Worm (Caenorhabditis elegans) whole organism, L2 larva: ENCODE measurements around the gene C33C12.12.

Experiments used
- C34F6.9 ChIP-seq: fragments of 150-350 bp; optimal IDR thresholded peaks from 2 replicates; lab custom pipeline; 2014; ENCODE audit warnings: missing biosample characterization, missing genetic modification characterization
- F13H6.1 ChIP-seq: sonication (generic microtip); optimal IDR thresholded peaks from 2 replicates; lab custom pipeline; 2016; ENCODE audit warnings: missing genetic modification characterization, missing compliant biosample characterization
- Y55F3AM.14 ChIP-seq: fragments of 200-800 bp; sonication (Bioruptor generic); optimal IDR thresholded peaks from 2 replicates; lab custom pipeline; 2018; ENCODE audit warnings: mild to moderate bottlenecking, missing genetic modification characterization, missing compliant biosample characterization
- ZK546.5 ChIP-seq: sonication (generic microtip); optimal IDR thresholded peaks from 2 replicates; lab custom pipeline; 2017; ENCODE audit warnings: missing biosample characterization, missing genetic modification characterization
- aly-2 ChIP-seq: fragments of 150-350 bp; optimal IDR thresholded peaks from 2 replicates; lab custom pipeline; 2014; ENCODE audit warnings: missing biosample characterization, missing genetic modification characterization
- ama-1 ChIP-seq: fragments of 150-350 bp; optimal IDR thresholded peaks from 2 replicates; lab custom pipeline; 2018; ENCODE audit warnings: inconsistent platforms
- blmp-1 ChIP-seq: sonication (generic microtip); optimal IDR thresholded peaks from 2 replicates; lab custom pipeline; 2017; ENCODE audit warnings: missing genetic modification characterization, mild to moderate bottlenecking, missing compliant biosample characterization, antibody characterized with exemption, moderate library complexity; ENCODE audit not compliant: insufficient read depth
- ceh-16 ChIP-seq: fragments of 150-350 bp; optimal IDR thresholded peaks from 2 replicates; lab custom pipeline; 2014; ENCODE audit warnings: missing biosample characterization, missing genetic modification characterization
- ceh-82 ChIP-seq: fragments of 150-350 bp; optimal IDR thresholded peaks from 2 replicates; lab custom pipeline; 2014; ENCODE audit warnings: missing biosample characterization, missing genetic modification characterization
- crh-2 ChIP-seq: sonication (generic microtip); optimal IDR thresholded peaks from 2 replicates; lab custom pipeline; 2017; ENCODE audit warnings: missing biosample characterization, missing genetic modification characterization
- dmd-4 ChIP-seq: sonication (generic microtip); optimal IDR thresholded peaks from 2 replicates; lab custom pipeline; 2017; ENCODE audit warnings: missing biosample characterization, missing genetic modification characterization
- egl-27 ChIP-seq: sonication (generic microtip); optimal IDR thresholded peaks from 3 replicates; lab custom pipeline; 2017; ENCODE audit warnings: missing biosample characterization, missing genetic modification reagents, missing genetic modification characterization
- elt-1 ChIP-seq: fragments of 150-350 bp; optimal IDR thresholded peaks from 2 replicates; lab custom pipeline; 2014; ENCODE audit warnings: missing biosample characterization, missing genetic modification characterization
- fos-1 ChIP-seq: fragments of 150-350 bp; optimal IDR thresholded peaks from 2 replicates; lab custom pipeline; 2014; ENCODE audit warnings: missing biosample characterization, missing genetic modification characterization
- gmeb-1 ChIP-seq: fragments of 150-350 bp; optimal IDR thresholded peaks from 2 replicates; lab custom pipeline; 2014; ENCODE audit warnings: missing biosample characterization, missing genetic modification characterization
- lin-11 ChIP-seq: fragments of 150-350 bp; sonication (generic microtip); optimal IDR thresholded peaks from 2 replicates; lab custom pipeline; 2014; ENCODE audit warnings: missing biosample characterization, missing genetic modification characterization, inconsistent platforms, mixed read lengths
- lin-13 ChIP-seq: fragments of 150-350 bp; optimal IDR thresholded peaks from 2 replicates; lab custom pipeline; 2014; ENCODE audit warnings: missing biosample characterization, missing genetic modification reagents, missing genetic modification characterization
- lin-39 ChIP-seq: fragments of 150-350 bp; optimal IDR thresholded peaks from 2 replicates; lab custom pipeline; 2014; ENCODE audit warnings: missing biosample characterization, missing genetic modification reagents, missing genetic modification characterization
- lsy-2 ChIP-seq, 2 experiments: fragments of 150-350 bp in 1 of 2; sonication (generic microtip) in 1 of 2; optimal IDR thresholded peaks; 2 replicates each; lab custom pipeline; 2014 to 2017; ENCODE audit warnings: missing biosample characterization in 2 of 2, missing genetic modification characterization in 2 of 2
- mab-5 ChIP-seq: fragments of 150-350 bp; optimal IDR thresholded peaks from 2 replicates; lab custom pipeline; 2014; ENCODE audit warnings: missing biosample characterization, missing genetic modification characterization
- mdl-1 ChIP-seq, 2 experiments: fragments of 150-350 bp in 1 of 2; sonication (generic microtip) in 1 of 2; optimal IDR thresholded peaks; 2 replicates each; lab custom pipeline; 2017; ENCODE audit warnings: missing biosample characterization in 2 of 2, missing genetic modification characterization in 2 of 2
- nhr-10 ChIP-seq: sonication (generic microtip); optimal IDR thresholded peaks from 2 replicates; lab custom pipeline; 2017; ENCODE audit warnings: missing biosample characterization, missing genetic modification characterization
- nhr-11 ChIP-seq: fragments of 150-350 bp; optimal IDR thresholded peaks from 2 replicates; lab custom pipeline; 2014; ENCODE audit warnings: missing biosample characterization, missing genetic modification characterization
- nhr-12 ChIP-seq: fragments of 150-350 bp; optimal IDR thresholded peaks from 2 replicates; lab custom pipeline; 2014; ENCODE audit warnings: missing biosample characterization, missing genetic modification characterization
- nhr-129 ChIP-seq: fragments of 150-350 bp; optimal IDR thresholded peaks from 2 replicates; lab custom pipeline; 2014; ENCODE audit warnings: missing biosample characterization, missing genetic modification characterization
- nhr-21 ChIP-seq: fragments of 150-350 bp; optimal IDR thresholded peaks from 2 replicates; lab custom pipeline; 2014; ENCODE audit warnings: missing biosample characterization, missing genetic modification characterization
- nhr-23 ChIP-seq: fragments of 150-350 bp; optimal IDR thresholded peaks from 2 replicates; lab custom pipeline; 2014; ENCODE audit warnings: missing biosample characterization, missing genetic modification reagents, missing genetic modification characterization
- nhr-237 ChIP-seq: fragments of 150-350 bp; optimal IDR thresholded peaks from 2 replicates; lab custom pipeline; 2014; ENCODE audit warnings: missing biosample characterization, missing genetic modification characterization
- nhr-25 ChIP-seq: fragments of 150-350 bp; sonication (generic microtip); optimal IDR thresholded peaks from 3 replicates; lab custom pipeline; 2014; ENCODE audit warnings: missing biosample characterization, missing genetic modification characterization
- nhr-6 ChIP-seq: fragments of 150-350 bp; optimal IDR thresholded peaks from 2 replicates; lab custom pipeline; 2014; ENCODE audit warnings: missing biosample characterization, missing genetic modification characterization
- peb-1 ChIP-seq: fragments of 150-350 bp; optimal IDR thresholded peaks from 2 replicates; lab custom pipeline; 2014; ENCODE audit warnings: missing biosample characterization, missing genetic modification characterization
- sem-4 ChIP-seq: fragments of 150-350 bp; optimal IDR thresholded peaks from 2 replicates; lab custom pipeline; 2014; ENCODE audit warnings: missing biosample characterization, missing genetic modification reagents, missing genetic modification characterization
- sma-3 ChIP-seq: sonication (generic microtip); optimal IDR thresholded peaks from 2 replicates; lab custom pipeline; 2016; ENCODE audit warnings: missing genetic modification reagents, missing genetic modification characterization, missing compliant biosample characterization
- sma-9 ChIP-seq, 2 experiments: fragments of 150-350 bp in 1 of 2; sonication (generic microtip) in 1 of 2; optimal IDR thresholded peaks; 2 replicates each; lab custom pipeline; 2014 to 2016; ENCODE audit warnings: missing genetic modification characterization in 2 of 2, mild to moderate bottlenecking in 1 of 2, missing biosample characterization in 1 of 2, missing compliant biosample characterization in 1 of 2, missing genetic modification reagents in 1 of 2, moderate library complexity in 1 of 2
- snpc-4 ChIP-seq: fragments of 150-350 bp; optimal IDR thresholded peaks from 2 replicates; lab custom pipeline; 2014; ENCODE audit warnings: missing biosample characterization, missing genetic modification characterization
- unc-39 ChIP-seq: fragments of 150-350 bp; optimal IDR thresholded peaks from 2 replicates; lab custom pipeline; 2014; ENCODE audit warnings: missing biosample characterization, missing genetic modification characterization
- unc-62 ChIP-seq: fragments of 150-350 bp; optimal IDR thresholded peaks from 2 replicates; lab custom pipeline; 2014; ENCODE audit warnings: missing biosample characterization, missing genetic modification reagents, missing genetic modification characterization
- zag-1 ChIP-seq: fragments of 150-350 bp; optimal IDR thresholded peaks from 2 replicates; lab custom pipeline; 2014; ENCODE audit warnings: missing biosample characterization, missing genetic modification characterization
- ztf-11 ChIP-seq: sonication (generic microtip); optimal IDR thresholded peaks from 2 replicates; lab custom pipeline; 2017; ENCODE audit warnings: missing biosample characterization, missing genetic modification characterization
- ztf-4 ChIP-seq: fragments of 150-350 bp; optimal IDR thresholded peaks from 2 replicates; lab custom pipeline; 2014; ENCODE audit warnings: missing biosample characterization, missing genetic modification characterization

The C33C12.12 gene

DNA sequence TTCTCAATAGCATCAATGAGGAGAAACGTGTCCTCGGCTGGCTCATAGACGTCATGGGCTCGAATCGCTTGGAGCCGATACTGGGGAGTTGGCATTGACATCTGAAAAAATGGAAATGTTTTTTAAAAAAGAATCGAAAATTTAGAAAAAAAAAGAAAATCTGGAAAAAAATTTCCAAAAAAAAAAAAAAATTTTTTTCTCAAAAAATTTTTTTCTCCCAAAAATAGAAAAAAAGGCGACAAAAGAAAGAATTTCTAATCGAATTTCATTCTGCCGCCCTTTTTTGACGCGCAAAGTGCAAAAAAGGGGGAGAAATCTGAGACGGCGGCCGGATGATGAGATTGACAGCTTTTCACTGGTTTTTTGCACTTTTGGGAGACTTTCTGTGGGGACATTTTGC is 19.4 kb upstream of the C33C12.12 start, which contains the start of gene mtq-2:
mtq-2 (minus strand) TSS at position 101 of the 400 bp plus-strand sequence.
- TF ChIP-seq dmd-4 (tag; lab: Kevin White, UChicago) (no peak), egl-27 (tag; lab: Kevin White, UChicago) (no peak), snpc-4 (no peak), nhr-10 (tag; lab: Kevin White, UChicago) (no peak), nhr-25 (no peak), lin-39 (tag; lab: Kevin White, UChicago) (no peak), unc-62 (no peak), nhr-237 (tag; lab: Kevin White, UChicago) (no peak)
- TF ChIP-seq, all 48 proteins: peak for 0

DNA sequence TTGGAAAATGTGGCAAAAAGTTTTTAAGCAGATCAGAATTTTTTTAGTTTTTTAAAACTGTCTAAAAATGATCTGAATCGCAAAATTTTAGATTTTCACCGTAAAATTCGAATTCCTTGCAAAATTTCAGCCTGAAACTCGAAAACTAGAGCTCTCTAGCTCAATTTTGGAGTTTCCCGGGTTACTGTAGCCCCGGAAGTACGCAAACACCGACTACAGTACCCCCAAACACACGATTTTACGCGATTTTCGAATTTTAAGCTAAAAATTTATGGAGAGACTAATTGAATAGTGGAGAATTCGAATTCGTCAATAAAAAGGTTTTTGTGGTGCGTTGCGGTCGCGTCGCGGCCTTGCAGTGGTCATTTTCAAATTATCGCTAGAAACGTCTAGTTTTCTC is 16.7 kb upstream of the C33C12.12 start:
- TF ChIP-seq lsy-2 (tag; optimal IDR thresholded peaks at IDR 0.05; lab: Kevin White, UChicago) (peak in 1 of 2 experiments; percentile 31), ztf-4 (tag; lab: Kevin White, UChicago) (no peak)

ce11 chrII:2186329-2186728 is 16.3 kb upstream of the C33C12.12 start, which contains the start of gene gba-2:
Gene gba-2, minus strand, starts transcription at chrII:2186434.
- TF ChIP-seq fos-1 (tag; lab: Kevin White, UChicago) (peak; percentile 66), lsy-2 (tag; optimal IDR thresholded peaks at IDR 0.05; lab: Kevin White, UChicago) (no peak), unc-62 (no peak), zag-1 (tag; lab: Kevin White, UChicago) (no peak), sma-9 (GFP tag; optimal IDR thresholded peaks at IDR 0.05; lab: Kevin White, UChicago) (peak; percentile 31), sma-9 (tag; optimal IDR thresholded peaks at IDR 0.05; lab: Kevin White, UChicago) (no peak), ZK546.5 (tag; lab: Kevin White, UChicago) (no peak), nhr-237 (tag; lab: Kevin White, UChicago) (no peak), lin-11 (tag; lab: Kevin White, UChicago) (no peak), mdl-1 (tag; optimal IDR thresholded peaks at IDR 0.05; lab: Kevin White, UChicago) (no peak)

DNA sequence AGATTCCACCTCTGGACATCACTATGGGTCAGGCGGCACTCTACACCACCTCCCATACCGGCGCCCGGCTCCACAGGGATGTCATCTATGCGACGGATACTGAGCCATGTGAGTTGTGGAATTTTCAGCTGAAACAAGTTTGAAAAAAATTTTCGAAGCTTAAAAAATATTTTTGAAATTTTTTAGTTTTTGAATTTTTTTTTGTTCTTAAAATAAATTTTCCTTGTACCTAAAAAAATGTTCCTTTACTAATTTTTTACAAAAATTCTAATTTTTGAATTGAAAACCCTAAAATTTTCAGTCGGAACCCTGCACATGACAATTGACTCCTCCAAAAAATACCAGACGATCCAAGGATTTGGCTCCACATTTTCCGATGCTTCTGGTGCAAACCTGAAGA is 7.8 kb upstream of the C33C12.12 start:
- no peak for TF ChIP-seq ceh-16 (tag; lab: Kevin White, UChicago)
- no peak for TF ChIP-seq sem-4
- no peak for TF ChIP-seq peb-1
- TF ChIP-seq ama-1 (lab: Kevin White, UChicago), result no peak
- TF ChIP-seq nhr-21 (tag; lab: Kevin White, UChicago), result no peak

DNA sequence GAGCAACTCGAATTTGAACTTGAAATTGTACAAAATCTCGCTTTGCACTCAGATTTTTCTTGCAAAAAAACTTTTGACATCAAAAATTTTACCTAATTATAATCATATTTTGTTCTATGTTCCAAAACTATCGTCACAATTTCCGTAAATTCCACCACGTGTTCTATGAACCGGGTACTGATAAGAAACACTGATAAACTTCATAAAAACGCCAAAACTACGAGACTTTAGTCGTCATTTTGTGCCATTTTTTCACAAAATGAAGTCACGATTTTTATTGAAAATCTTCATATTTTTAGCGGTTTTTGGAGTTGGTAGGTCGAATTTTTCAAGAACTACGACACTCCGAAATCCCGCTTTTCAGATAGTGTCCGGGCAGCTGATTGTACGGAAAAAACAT is 6.7 kb upstream of the C33C12.12 start, which contains the start of gene gba-1:
gba-1 (plus strand) TSS at position 54 of the 400 bp plus-strand sequence.
- no peak for TF ChIP-seq lin-11 (tag; lab: Kevin White, UChicago)
- no peak for TF ChIP-seq nhr-129 (tag; lab: Kevin White, UChicago)
- TF ChIP-seq gmeb-1, result no peak
- no peak for TF ChIP-seq F13H6.1 (tag; lab: Kevin White, UChicago)
- TF ChIP-seq elt-1, result no peak
- TF ChIP-seq lin-13 (GFP tag; lab: Kevin White, UChicago), result no peak
- TF ChIP-seq snpc-4, result no peak
- no peak for TF ChIP-seq nhr-11 (tag; lab: Kevin White, UChicago)
- peak; percentile 30 for TF ChIP-seq fos-1 (tag; lab: Kevin White, UChicago)
- no peak for TF ChIP-seq ama-1 (lab: Kevin White, UChicago)
- peak; percentile 10 for TF ChIP-seq crh-2 (tag; lab: Kevin White, UChicago)
- no peak for TF ChIP-seq ceh-82 (tag; lab: Kevin White, UChicago)
- no peak for TF ChIP-seq blmp-1

DNA sequence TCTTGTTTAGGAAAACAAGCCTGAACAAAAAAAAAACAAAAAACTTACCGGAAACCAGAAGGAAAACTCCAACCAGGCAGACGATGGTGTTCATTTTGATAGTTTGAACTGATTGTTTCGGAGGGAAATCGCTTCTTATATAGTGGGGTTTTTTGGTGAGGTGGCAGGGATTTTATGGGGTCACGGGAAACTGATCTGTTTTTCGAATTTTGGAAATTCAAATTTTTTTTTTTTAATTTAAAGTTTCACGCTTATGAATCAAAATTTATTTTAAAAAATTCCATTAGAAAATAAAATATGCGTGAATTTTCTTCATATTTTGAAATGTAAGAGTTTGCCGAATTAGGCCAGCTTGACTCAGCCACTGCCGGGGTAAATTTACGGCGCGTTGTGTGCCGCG is 5.4 kb upstream of the C33C12.12 start, which contains the start of gene C33C12.7:
C33C12.7 (minus strand) TSS at position 101 of the 400 bp plus-strand sequence.
- TF ChIP-seq sma-9 (GFP tag; optimal IDR thresholded peaks at IDR 0.05; lab: Kevin White, UChicago) (no peak), sma-9 (tag; optimal IDR thresholded peaks at IDR 0.05; lab: Kevin White, UChicago) (no peak), C34F6.9 (no peak), nhr-25 (no peak), ztf-11 (no peak), nhr-129 (tag; lab: Kevin White, UChicago) (no peak), nhr-6 (tag; lab: Kevin White, UChicago) (no peak), sem-4 (no peak), aly-2 (tag; lab: Kevin White, UChicago) (no peak), nhr-11 (tag; lab: Kevin White, UChicago) (no peak), unc-62 (no peak), mdl-1 (tag; optimal IDR thresholded peaks at IDR 0.05; lab: Kevin White, UChicago) (no peak), sma-3 (GFP tag; lab: Kevin White, UChicago) (no peak), nhr-12 (tag; lab: Kevin White, UChicago) (no peak), nhr-23 (no peak), ama-1 (lab: Kevin White, UChicago) (no peak), unc-39 (tag; lab: Kevin White, UChicago) (no peak), mab-5 (no peak), Y55F3AM.14 (no peak), blmp-1 (no peak)
